Worm (Caenorhabditis elegans) whole organism, early embryonic: ENCODE measurements around the gene noah-2.

Experiments
- B0310.2 ChIP-seq: sonication (generic microtip); optimal IDR thresholded peaks from 2 replicates; lab custom pipeline; 2016; ENCODE audit warnings: mild to moderate bottlenecking, missing genetic modification characterization, missing compliant biosample characterization
- F13C5.2 ChIP-seq: sonication (generic microtip); optimal IDR thresholded peaks from 2 replicates; lab custom pipeline; 2017; ENCODE audit warnings: mild to moderate bottlenecking, missing genetic modification characterization, inconsistent platforms, missing compliant biosample characterization
- ama-1 ChIP-seq: fragments of 150-350 bp; optimal IDR thresholded peaks from 2 replicates; lab custom pipeline; 2014
- ceh-13 ChIP-seq: fragments of 200-800 bp; sonication (Bioruptor generic); optimal IDR thresholded peaks from 2 replicates; lab custom pipeline; 2018; ENCODE audit warnings: mild to moderate bottlenecking, missing genetic modification characterization, missing compliant biosample characterization
- ets-7 ChIP-seq: sonication (generic microtip); optimal IDR thresholded peaks from 2 replicates; lab custom pipeline; 2016; ENCODE audit warnings: missing genotype, missing genetic modification characterization, missing compliant biosample characterization
- flt-1 ChIP-seq: fragments of 200-800 bp; sonication (Bioruptor generic); IDR thresholded peaks from 2 replicates; pipeline ENCODE4 v1.3.6; 2022; ENCODE audit warnings: missing genetic modification characterization, missing compliant biosample characterization
- hmbx-1 ChIP-seq: sonication (generic microtip); optimal IDR thresholded peaks from 2 replicates; lab custom pipeline; 2016; ENCODE audit warnings: mild to moderate bottlenecking, missing genetic modification characterization, missing compliant biosample characterization
- hnd-1 ChIP-seq: sonication (generic microtip); optimal IDR thresholded peaks from 2 replicates; lab custom pipeline; 2016; ENCODE audit warnings: missing genetic modification characterization, missing compliant biosample characterization
- pes-1 ChIP-seq: fragments of 200-800 bp; sonication (Bioruptor generic); IDR thresholded peaks from 2 replicates; pipeline ENCODE4 v1.3.6; 2022; ENCODE audit warnings: missing genetic modification reagents, missing genetic modification characterization, missing compliant biosample characterization
- sea-1 ChIP-seq: fragments of 200-800 bp; sonication (Bioruptor generic); conservative IDR thresholded peaks from 2 replicates; pipeline ENCODE4 v1.3.6; 2022; ENCODE audit warnings: missing genetic modification characterization, missing compliant biosample characterization
- tbx-11 ChIP-seq: fragments of 200-800 bp; sonication (Bioruptor generic); IDR thresholded peaks from 2 replicates; pipeline ENCODE4 v1.3.6; 2022; ENCODE audit warnings: missing genetic modification characterization, missing compliant biosample characterization
- tbx-37 ChIP-seq: fragments of 200-800 bp; sonication (Bioruptor generic); conservative IDR thresholded peaks from 2 replicates; pipeline ENCODE4 v1.3.6; 2022; ENCODE audit warnings: missing genetic modification reagents, missing genetic modification characterization, missing compliant biosample characterization
- tra-4 ChIP-seq: sonication (generic microtip); optimal IDR thresholded peaks from 2 replicates; lab custom pipeline; 2017; ENCODE audit warnings: missing genetic modification characterization, missing compliant biosample characterization

noah-2 gene

DNA sequence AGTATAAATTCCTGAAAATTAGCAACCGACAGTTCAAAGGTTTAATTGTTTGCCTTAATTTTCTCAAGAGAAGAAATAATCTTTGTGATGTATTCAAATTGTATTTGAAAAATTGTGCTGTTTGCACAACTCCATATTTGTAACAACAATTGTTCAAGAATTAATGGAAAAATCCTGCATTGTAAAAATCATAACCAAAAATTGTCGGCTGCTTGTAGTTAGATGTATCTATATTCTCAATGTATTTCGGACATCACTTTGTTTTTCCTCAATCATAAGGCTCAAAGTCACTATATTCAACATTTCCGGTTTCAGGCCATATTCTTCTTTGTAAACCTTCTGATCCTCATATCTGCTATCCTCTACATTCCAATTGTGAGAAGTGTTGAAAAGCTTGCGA lies 52.0 kb downstream of the noah-2 start:
- no peak for TF ChIP-seq ceh-13 (GFP tag; lab: Kevin White, UChicago)
- no peak for TF ChIP-seq hnd-1 (tag; lab: Kevin White, UChicago)
- TF ChIP-seq flt-1, result no peak
- no peak for TF ChIP-seq ets-7
- no peak for TF ChIP-seq B0310.2 (tag; lab: Kevin White, UChicago)
- TF ChIP-seq tbx-11 (GFP tag; lab: Robert Waterston, UW), result no peak
- TF ChIP-seq tbx-37 (GFP tag; lab: Robert Waterston, UW), result no peak
- TF ChIP-seq F13C5.2 (tag; lab: Kevin White, UChicago), result no peak
- TF ChIP-seq pes-1 (GFP tag; lab: Robert Waterston, UW), result no peak
- TF ChIP-seq ama-1 (lab: Kevin White, UChicago), result no peak

DNA sequence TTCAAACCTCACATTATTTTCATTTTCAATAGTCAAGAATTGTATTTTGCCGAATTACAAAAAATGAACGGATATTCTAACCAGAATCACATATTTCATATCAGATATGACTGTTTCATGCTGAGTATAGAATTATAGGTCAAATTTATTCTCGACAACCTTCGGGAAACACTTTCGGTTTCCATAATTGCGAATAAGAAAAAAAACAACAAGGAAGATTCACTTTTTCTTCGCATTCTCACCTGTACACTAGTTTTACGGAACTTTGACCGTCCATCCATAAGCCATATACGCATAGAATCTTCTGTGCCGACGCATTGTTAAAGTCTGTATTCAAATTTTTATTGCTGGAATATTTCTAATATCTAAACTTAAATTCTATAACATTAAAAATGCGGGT lies 54.5 kb downstream of the noah-2 start, which contains the start of gene oac-37:
Gene oac-37, plus strand, starts transcription at position 301 of the 400 bp plus-strand sequence.
- TF ChIP-seq sea-1 (GFP tag; lab: Robert Waterston, UW), result no peak
- TF ChIP-seq hmbx-1, result no peak
- no peak for TF ChIP-seq ets-7
- TF ChIP-seq pes-1 (GFP tag; lab: Robert Waterston, UW), result no peak
- TF ChIP-seq hnd-1 (tag; lab: Kevin White, UChicago), result no peak
- TF ChIP-seq B0310.2 (tag; lab: Kevin White, UChicago), result no peak
- no peak for TF ChIP-seq flt-1
- no peak for TF ChIP-seq F13C5.2 (tag; lab: Kevin White, UChicago)
- TF ChIP-seq ama-1 (lab: Kevin White, UChicago), result no peak
- no peak for TF ChIP-seq tra-4 (tag; lab: Kevin White, UChicago)
